Fruit fly (Drosophila melanogaster) whole organism, prepupa: ENCODE data around the gene CG7907.

Source experiments
- CG10631 ChIP-seq: fragments of 200-800 bp; sonication (Bioruptor generic); optimal IDR thresholded peaks from 2 replicates; lab custom pipeline; 2016; ENCODE audit warnings: missing biosample characterization, missing genetic modification characterization
- CG10669 ChIP-seq: fragments of 200-800 bp; sonication (Bioruptor generic); optimal IDR thresholded peaks from 3 replicates; lab custom pipeline; 2018; ENCODE audit warnings: missing biosample characterization, mild to moderate bottlenecking, missing genetic modification characterization, moderate library complexity
- CG1621 ChIP-seq: fragments of 200-800 bp; sonication (Bioruptor generic); optimal IDR thresholded peaks from 3 replicates; lab custom pipeline; 2018; ENCODE audit warnings: missing biosample characterization, mild to moderate bottlenecking, missing genetic modification characterization
- CG16779 ChIP-seq: fragments of 200-800 bp; sonication (Bioruptor generic); optimal IDR thresholded peaks from 3 replicates; lab custom pipeline; 2017; ENCODE audit warnings: missing biosample characterization, mild to moderate bottlenecking, missing genetic modification characterization
- CG3032 ChIP-seq: fragments of 200-800 bp; optimal IDR thresholded peaks from 2 replicates; lab custom pipeline; 2019; ENCODE audit warnings: missing biosample characterization, mild to moderate bottlenecking, missing genetic modification characterization, moderate library complexity
- CG31627 ChIP-seq: fragments of 200-800 bp; sonication (Bioruptor generic); optimal IDR thresholded peaks from 3 replicates; lab custom pipeline; 2016; ENCODE audit warnings: missing biosample characterization, missing genetic modification characterization
- CG34406 ChIP-seq: fragments of 200-800 bp; sonication (Bioruptor generic); optimal IDR thresholded peaks from 3 replicates; lab custom pipeline; 2016; ENCODE audit warnings: missing biosample characterization, missing genetic modification characterization
- CG4318 ChIP-seq: fragments of 200-800 bp; sonication (Bioruptor generic); optimal IDR thresholded peaks from 3 replicates; lab custom pipeline; 2017; ENCODE audit warnings: missing biosample characterization, mild to moderate bottlenecking, missing genetic modification characterization
- CG6163 ChIP-seq: fragments of 200-800 bp; sonication (Bioruptor generic); IDR thresholded peaks from 3 replicates; pipeline ENCODE4 v1.3.6; 2022; ENCODE audit warnings: missing biosample characterization, missing genetic modification characterization
- CG6276 ChIP-seq: fragments of 200-800 bp; sonication (Bioruptor generic); optimal IDR thresholded peaks from 2 replicates; lab custom pipeline; 2017; ENCODE audit warnings: missing biosample characterization, mild to moderate bottlenecking, missing genetic modification characterization
- CG6792 ChIP-seq: fragments of 200-800 bp; sonication (Bioruptor generic); optimal IDR thresholded peaks from 3 replicates; lab custom pipeline; 2016; ENCODE audit warnings: missing biosample characterization, missing genetic modification characterization
- CG6808 ChIP-seq: fragments of 200-800 bp; sonication (Bioruptor generic); optimal IDR thresholded peaks from 3 replicates; lab custom pipeline; 2017; ENCODE audit warnings: missing biosample characterization, missing genetic modification characterization, mild to moderate bottlenecking, moderate library complexity, missing genetic modification reagents
- CG6854 ChIP-seq: fragments of 200-800 bp; sonication (Bioruptor generic); optimal IDR thresholded peaks from 2 replicates; lab custom pipeline; 2017; ENCODE audit warnings: missing biosample characterization, mild to moderate bottlenecking, missing genetic modification characterization
- CG8119 ChIP-seq: fragments of 200-800 bp; sonication (Bioruptor generic); IDR thresholded peaks from 3 replicates; pipeline ENCODE4 v1.3.6; 2022; ENCODE audit warnings: missing biosample characterization, missing genetic modification characterization
- CG8319 ChIP-seq: fragments of 200-800 bp; sonication (Bioruptor generic); optimal IDR thresholded peaks from 3 replicates; lab custom pipeline; 2016; ENCODE audit warnings: missing biosample characterization, missing genetic modification characterization
- CG8632 ChIP-seq: fragments of 200-800 bp; sonication (Bioruptor generic); optimal IDR thresholded peaks from 3 replicates; lab custom pipeline; 2016; ENCODE audit warnings: missing biosample characterization, missing genetic modification characterization
- Eip78C ChIP-seq: fragments of 200-800 bp; sonication (Bioruptor generic); peaks from one replicate; lab custom pipeline; 2016; ENCODE audit warnings: missing biosample characterization, missing genetic modification characterization
- Eip93F ChIP-seq: fragments of 200-800 bp; sonication (Bioruptor generic); optimal IDR thresholded peaks from 2 replicates; lab custom pipeline; 2016; ENCODE audit warnings: missing biosample characterization, mild to moderate bottlenecking, missing genetic modification characterization
- Ets96B ChIP-seq: fragments of 200-800 bp; optimal IDR thresholded peaks from 2 replicates; lab custom pipeline; 2019; ENCODE audit warnings: missing biosample characterization, mild to moderate bottlenecking, missing genetic modification characterization, moderate library complexity
- Hr39 ChIP-seq: fragments of 200-800 bp; sonication (Bioruptor generic); optimal IDR thresholded peaks from 2 replicates; lab custom pipeline; 2016; ENCODE audit warnings: missing biosample characterization, missing genetic modification characterization
- Hr4 ChIP-seq: fragments of 200-800 bp; sonication (Bioruptor generic); optimal IDR thresholded peaks from 3 replicates; lab custom pipeline; 2016; ENCODE audit warnings: missing biosample characterization, missing genetic modification characterization
- Met ChIP-seq: fragments of 200-800 bp; sonication (Bioruptor generic); optimal IDR thresholded peaks from 3 replicates; lab custom pipeline; 2016; ENCODE audit warnings: missing biosample characterization, missing genetic modification characterization
- OdsH ChIP-seq: fragments of 200-800 bp; sonication (Bioruptor generic); optimal IDR thresholded peaks from 3 replicates; lab custom pipeline; 2016; ENCODE audit warnings: missing biosample characterization, missing genetic modification characterization
- Sox14 ChIP-seq: fragments of 200-800 bp; sonication (Bioruptor generic); optimal IDR thresholded peaks from 3 replicates; lab custom pipeline; 2016; ENCODE audit warnings: missing biosample characterization, missing genetic modification characterization
- Sox15 ChIP-seq: fragments of 200-800 bp; sonication (Bioruptor generic); optimal IDR thresholded peaks from 3 replicates; lab custom pipeline; 2016; ENCODE audit warnings: missing biosample characterization, missing genetic modification characterization
- cyc ChIP-seq: fragments of 200-800 bp; sonication (Bioruptor generic); optimal IDR thresholded peaks from 3 replicates; lab custom pipeline; 2016; ENCODE audit warnings: missing biosample characterization, missing genetic modification characterization
- dsx ChIP-seq: fragments of 200-800 bp; optimal IDR thresholded peaks from 3 replicates; lab custom pipeline; 2019; ENCODE audit warnings: missing biosample characterization, mild to moderate bottlenecking, missing genetic modification characterization, moderate library complexity; ENCODE audit not compliant: poor library complexity, severe bottlenecking
- esn ChIP-seq: fragments of 200-800 bp; sonication (Bioruptor generic); optimal IDR thresholded peaks from 2 replicates; lab custom pipeline; 2016; ENCODE audit warnings: missing biosample characterization, mild to moderate bottlenecking, missing genetic modification characterization, moderate library complexity
- fd85E ChIP-seq: fragments of 200-800 bp; sonication (Bioruptor generic); optimal IDR thresholded peaks from 3 replicates; lab custom pipeline; 2016; ENCODE audit warnings: missing biosample characterization, missing genetic modification characterization
- lz ChIP-seq: fragments of 200-800 bp; sonication (Bioruptor generic); optimal IDR thresholded peaks from 3 replicates; lab custom pipeline; 2016; ENCODE audit warnings: missing biosample characterization, missing genetic modification characterization
- net ChIP-seq: fragments of 200-800 bp; sonication (Bioruptor generic); optimal IDR thresholded peaks from 3 replicates; lab custom pipeline; 2016; ENCODE audit warnings: missing biosample characterization, missing genetic modification characterization
- pdm3 ChIP-seq: fragments of 200-800 bp; sonication (Bioruptor generic); optimal IDR thresholded peaks from 3 replicates; lab custom pipeline; 2016; ENCODE audit warnings: missing biosample characterization, missing genetic modification characterization
- salr ChIP-seq, 2 experiments: fragments of 200-800 bp; sonication (Bioruptor generic); optimal IDR thresholded peaks; 3 replicates each; lab custom pipeline; 2016 to 2018; ENCODE audit warnings: missing biosample characterization in 2 of 2, missing genetic modification characterization in 2 of 2, mild to moderate bottlenecking in 1 of 2
- ss ChIP-seq, 2 experiments: fragments of 200-800 bp; sonication (Bioruptor generic); optimal IDR thresholded peaks; 2 replicates in 1 of 2; 3 replicates in 1 of 2; lab custom pipeline; 2017 to 2018; ENCODE audit warnings: mild to moderate bottlenecking in 2 of 2, missing biosample characterization in 2 of 2, missing genetic modification characterization in 2 of 2, moderate library complexity in 1 of 2
- svp ChIP-seq: fragments of 200-800 bp; sonication (Bioruptor generic); peaks from one replicate; lab custom pipeline; 2016; ENCODE audit warnings: missing biosample characterization, missing genetic modification characterization
- topi ChIP-seq: fragments of 200-800 bp; sonication (Bioruptor generic); optimal IDR thresholded peaks from 3 replicates; lab custom pipeline; 2016; ENCODE audit warnings: missing biosample characterization, missing genetic modification characterization

Gene CG7907

DNA sequence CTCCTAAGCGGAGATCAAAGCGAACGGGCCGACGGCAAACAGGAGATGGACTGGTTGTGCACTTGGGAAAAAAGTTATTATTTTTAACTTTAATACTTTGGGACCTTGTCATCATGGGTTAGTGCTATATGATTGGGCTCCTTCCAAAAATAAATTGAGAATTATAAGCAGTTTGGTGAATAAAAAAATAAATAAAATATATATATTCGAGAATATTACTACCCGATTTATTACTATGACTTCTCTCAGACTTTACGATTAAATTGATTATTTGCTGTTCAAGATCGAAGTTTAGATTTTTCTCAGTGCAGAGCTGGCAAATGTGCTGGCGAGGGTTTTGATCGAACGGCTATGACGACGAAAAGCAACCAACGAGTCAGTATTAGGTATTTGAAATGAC, 16.4 kb downstream of the CG7907 start (continued):
- TF ChIP-seq CG6808 (GFP tag; lab: Kevin White, UChicago) = peak; percentile 33
- no peak for TF ChIP-seq pdm3
- TF ChIP-seq CG16779 (tag; lab: Kevin White, UChicago) = no peak
- no peak for TF ChIP-seq CG34406 (GFP tag; lab: Kevin White, UChicago)
- TF ChIP-seq Sox15 (GFP tag; lab: Kevin White, UChicago) = no peak
- TF ChIP-seq CG10631 (GFP tag; lab: Kevin White, UChicago) = no peak
- no peak for TF ChIP-seq CG6792 (GFP tag; lab: Kevin White, UChicago)
- TF ChIP-seq CG1621 (tag; lab: Kevin White, UChicago) = no peak
- no peak for TF ChIP-seq CG6854 (GFP tag; lab: Kevin White, UChicago)
- no peak for TF ChIP-seq CG8632 (GFP tag; lab: Kevin White, UChicago)
- TF ChIP-seq lz (GFP tag; lab: Kevin White, UChicago) = no peak
- TF ChIP-seq CG3032 (tag; lab: Kevin White, UChicago) = peak; percentile 43
- TF ChIP-seq CG31627 (GFP tag; lab: Kevin White, UChicago) = no peak
- TF ChIP-seq Hr39 (GFP tag; lab: Kevin White, UChicago) = no peak
- no peak for TF ChIP-seq CG8319 (GFP tag; lab: Kevin White, UChicago)
- TF ChIP-seq net = no peak
- peak; percentile 19 for TF ChIP-seq svp (GFP tag; lab: Kevin White, UChicago)
- TF ChIP-seq CG8119 (GFP tag; lab: Robert Waterston, UW) = no peak
- TF ChIP-seq CG6163 (GFP tag; lab: Robert Waterston, UW) = 0 out of 3 replicates have a peak, but pooled peaks have one; percentile 27
- no peak for TF ChIP-seq Sox14 (GFP tag; lab: Kevin White, UChicago)
- TF ChIP-seq topi (GFP tag; lab: Kevin White, UChicago) = peak; percentile 1
- no peak for TF ChIP-seq ss (GFP tag; optimal IDR thresholded peaks at IDR 0.05; lab: Kevin White, UChicago)
- no peak for TF ChIP-seq dsx
- TF ChIP-seq salr (GFP tag; optimal IDR thresholded peaks at IDR 0.05; lab: Kevin White, UChicago) = no peak
- no peak for TF ChIP-seq Eip93F (GFP tag; lab: Kevin White, UChicago)
- TF ChIP-seq CG4318 = no peak
- TF ChIP-seq CG10669 (GFP tag; lab: Kevin White, UChicago) = peak; percentile 52
- TF ChIP-seq OdsH (GFP tag; lab: Kevin White, UChicago) = no peak
- TF ChIP-seq Ets96B (tag; lab: Kevin White, UChicago) = peak; percentile 32
- no peak for TF ChIP-seq fd85E (GFP tag; lab: Kevin White, UChicago)
- no peak for TF ChIP-seq Met
- TF ChIP-seq esn (GFP tag; lab: Kevin White, UChicago) = no peak
- TF ChIP-seq Hr4 (GFP tag; lab: Kevin White, UChicago) = no peak
- peak; percentile 45 for TF ChIP-seq CG6276 (GFP tag; lab: Kevin White, UChicago)
- TF ChIP-seq cyc (GFP tag; lab: Kevin White, UChicago) = no peak

DNA sequence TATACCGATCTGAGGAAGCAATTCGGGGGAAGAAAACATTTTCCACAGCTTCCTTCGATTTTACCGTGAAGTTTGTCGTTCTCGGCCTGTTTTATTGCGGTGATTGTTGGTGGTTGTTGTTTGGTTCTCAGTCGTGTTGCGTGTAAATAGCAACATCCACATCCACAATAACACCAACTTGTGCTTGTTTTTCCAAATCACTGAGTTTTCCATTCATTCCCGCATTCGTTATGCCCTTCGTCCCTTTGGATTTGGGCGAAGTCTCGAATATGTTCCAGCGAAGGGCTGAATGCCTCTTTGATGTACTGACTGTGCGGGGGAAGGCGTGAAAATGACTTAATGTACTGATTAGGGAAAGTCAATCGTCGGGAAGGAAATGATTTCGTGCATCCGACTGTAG, 23.3 kb downstream of the CG7907 start:
- TF ChIP-seq Eip78C (GFP tag; lab: Kevin White, UChicago) (no peak), CG34406 (GFP tag; lab: Kevin White, UChicago) (no peak), CG6808 (GFP tag; lab: Kevin White, UChicago) (no peak), CG10631 (GFP tag; lab: Kevin White, UChicago) (no peak), OdsH (GFP tag; lab: Kevin White, UChicago) (no peak)

DNA sequence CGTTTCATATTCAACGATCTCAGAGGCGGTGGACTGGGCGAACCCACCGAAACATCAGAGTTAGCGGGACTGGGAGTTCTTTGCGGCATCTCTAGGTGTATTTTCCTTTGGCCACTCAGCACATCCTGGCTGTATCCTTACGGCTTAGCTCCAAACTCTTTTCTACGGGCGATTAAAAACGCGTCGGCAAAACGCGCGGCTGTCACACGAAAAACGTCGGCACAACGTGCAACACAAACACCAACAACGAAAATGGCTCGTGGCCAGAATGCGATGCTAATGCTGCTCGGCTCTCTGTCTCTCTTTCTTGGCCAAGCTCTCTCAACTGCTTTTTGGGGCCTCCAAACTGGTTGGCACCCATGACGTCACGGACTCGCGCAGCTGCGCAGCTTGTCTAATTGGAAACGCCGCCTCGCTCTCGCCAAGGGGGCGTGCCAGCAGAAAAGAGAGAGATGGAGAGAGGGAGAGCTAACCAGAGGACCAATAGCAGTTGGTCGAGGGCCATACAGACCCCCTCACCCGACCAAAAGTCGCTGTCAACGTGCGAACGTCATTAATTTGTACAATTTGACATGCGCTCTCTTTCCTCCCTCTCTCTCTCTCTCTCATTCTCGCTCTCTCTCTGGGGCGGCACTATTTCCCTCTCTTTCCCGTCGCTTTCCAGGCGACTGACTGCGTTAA, 30.5 kb downstream of the CG7907 start, which contains the start of gene lbl:
Gene lbl, minus strand, starts transcription at position 255 of the 681 bp plus-strand sequence.
- TF ChIP-seq ss (GFP tag; optimal IDR thresholded peaks at IDR 0.05; lab: Kevin White, UChicago) (peak in 1 of 2 experiments; percentile 27), svp (GFP tag; lab: Kevin White, UChicago) (no peak), dsx (peak; percentile 2)
